Fruit fly (Drosophila melanogaster): ENCODE data around the gene CG10097.

DNA sequence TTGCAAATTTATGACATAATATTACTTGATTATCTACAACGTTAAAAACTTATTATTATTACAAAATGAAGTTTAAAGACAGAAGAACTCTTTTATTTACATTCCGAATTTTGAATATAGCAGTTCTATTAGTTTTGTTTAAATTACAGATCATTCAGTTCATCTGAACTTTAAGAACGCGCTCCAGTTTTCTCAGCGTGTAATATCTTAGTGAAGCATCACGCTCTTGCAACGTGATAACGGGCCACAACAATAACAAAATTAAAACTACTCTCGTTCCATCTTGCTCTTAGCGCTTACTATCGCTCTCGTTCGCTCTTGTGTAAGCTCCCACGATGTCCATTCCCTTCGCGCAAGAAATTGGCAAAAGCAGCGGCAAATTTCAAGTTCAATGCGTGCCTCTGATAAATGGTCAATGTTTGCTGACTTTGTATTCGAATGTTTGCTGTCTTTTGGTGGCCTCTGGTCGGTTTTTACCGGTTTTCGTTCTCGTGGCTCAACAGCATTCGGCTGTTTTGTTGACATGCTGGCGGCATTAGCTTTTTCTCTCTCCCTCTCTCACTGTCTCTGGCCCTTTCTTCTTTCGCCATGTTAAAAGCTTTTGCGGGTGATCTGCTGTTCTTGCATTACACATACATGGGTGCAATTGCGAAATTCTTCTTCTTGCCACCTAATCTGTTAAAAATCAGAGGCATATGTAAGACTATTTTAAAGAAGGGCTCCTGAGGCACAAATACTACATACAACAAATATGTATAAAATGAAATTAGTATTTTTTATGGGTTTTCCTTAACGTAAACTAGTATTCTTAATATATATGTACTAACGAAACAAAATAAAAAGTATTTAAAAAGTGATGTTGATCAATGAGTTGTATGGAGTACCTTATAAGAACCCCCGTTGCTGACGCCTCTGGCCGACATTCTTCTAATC, 47.1 kb upstream of the CG10097 start:
- TF ChIP-seq OdsH (GFP tag; optimal IDR thresholded peaks at IDR 0.05) (peak; percentile 54), lz (GFP tag; optimal IDR thresholded peaks at IDR 0.05) (peak; percentile 45), net (GFP tag; optimal IDR thresholded peaks at IDR 0.05) (peak; percentile 48)
